Fruit fly (Drosophila melanogaster): ENCODE results near the gene CG43658.

- TF ChIP-seq psq (optimal IDR thresholded peaks at IDR 0.05) (no peak), h (optimal IDR thresholded peaks at IDR 0.05) (no peak), ttk (optimal IDR thresholded peaks at IDR 0.05) (no peak), Myc (optimal IDR thresholded peaks at IDR 0.05) (no peak)
Measured at dm6 chrX:17537276-17537675, 23.7 kb downstream of the CG43658 start.
